Fruit fly (Drosophila melanogaster) whole organism, wandering third instar larva: ENCODE results near the gene sick.

Source experiments
- Abd-B ChIP-seq: fragments of >200 bp; optimal IDR thresholded peaks from 2 replicates; lab custom pipeline; 2017; ENCODE audit warnings: missing biosample characterization, missing genetic modification characterization
- CG9705 ChIP-seq: fragments of 200-800 bp; sonication (Bioruptor generic); optimal IDR thresholded peaks from 2 replicates; lab custom pipeline; 2018; ENCODE audit warnings: missing biosample characterization, mild to moderate bottlenecking, missing genetic modification characterization
- CrebA ChIP-seq: fragments of 200-800 bp; sonication (Bioruptor generic); optimal IDR thresholded peaks from 2 replicates; lab custom pipeline; 2016; ENCODE audit warnings: missing biosample characterization, mild to moderate bottlenecking, missing genetic modification characterization, borderline replicate concordance
- Dfd ChIP-seq: fragments of >200 bp; optimal IDR thresholded peaks from 2 replicates; lab custom pipeline; 2017; ENCODE audit warnings: missing biosample characterization, missing genetic modification characterization
- Dif ChIP-seq: fragments of 200-275, 200-300 bp; sonication (Bioruptor generic); optimal IDR thresholded peaks from 2 replicates; lab custom pipeline; 2018; ENCODE audit warnings: missing biosample characterization, missing genetic modification characterization; ENCODE audit not compliant: partially characterized antibody
- GATAd ChIP-seq: sonication (Bioruptor generic); optimal IDR thresholded peaks from 2 replicates; lab custom pipeline; 2016; ENCODE audit warnings: missing biosample characterization, missing genetic modification characterization
- HLH106 ChIP-seq: fragments of 200-800 bp; optimal IDR thresholded peaks from 3 replicates; lab custom pipeline; 2019; ENCODE audit warnings: missing biosample characterization, mild to moderate bottlenecking, missing genetic modification characterization, moderate library complexity
- Hnf4 ChIP-seq: fragments of 200-800 bp; sonication (Bioruptor generic); optimal IDR thresholded peaks from 2 replicates; lab custom pipeline; 2016; ENCODE audit warnings: missing biosample characterization, mild to moderate bottlenecking, missing genetic modification characterization
- Hr78 ChIP-seq: fragments of >200 bp; optimal IDR thresholded peaks from 2 replicates; lab custom pipeline; 2017; ENCODE audit warnings: missing biosample characterization, missing genetic modification characterization
- Hr83 ChIP-seq: fragments of 200-300 bp; sonication (Bioruptor generic); optimal IDR thresholded peaks from 2 replicates; lab custom pipeline; 2016; ENCODE audit warnings: missing biosample characterization, mild to moderate bottlenecking, missing genetic modification characterization, moderate library complexity; ENCODE audit not compliant: poor library complexity, severe bottlenecking
- Jra ChIP-seq: sonication (Bioruptor generic); optimal IDR thresholded peaks from 2 replicates; lab custom pipeline; 2016; ENCODE audit warnings: missing biosample characterization, missing genetic modification characterization
- Mio ChIP-seq: sonication (Bioruptor generic); optimal IDR thresholded peaks from 2 replicates; lab custom pipeline; 2016; ENCODE audit warnings: missing biosample characterization, missing genetic modification characterization
- Myc ChIP-seq: fragments of >200 bp; optimal IDR thresholded peaks from 2 replicates; lab custom pipeline; 2017
- N ChIP-seq: fragments of >200 bp; optimal IDR thresholded peaks from 2 replicates; lab custom pipeline; 2018; ENCODE audit warnings: missing biosample characterization, missing external identifiers, missing genetic modification characterization
- OdsH ChIP-seq: fragments of 200-800 bp; sonication (Bioruptor generic); optimal IDR thresholded peaks from 2 replicates; lab custom pipeline; 2016; ENCODE audit warnings: missing biosample characterization, mild to moderate bottlenecking, missing genetic modification characterization
- Rel ChIP-seq, 2 experiments: fragments of 200-800 bp; sonication (Bioruptor generic) in 1 of 2; optimal IDR thresholded peaks; 2 replicates in 1 of 2; 3 replicates in 1 of 2; lab custom pipeline; 2016 to 2019; ENCODE audit warnings: mild to moderate bottlenecking in 2 of 2, missing biosample characterization in 2 of 2, missing genetic modification characterization in 2 of 2, moderate library complexity in 1 of 2
- Sp1 ChIP-seq: fragments of 200-800 bp; sonication (Bioruptor generic); optimal IDR thresholded peaks from 3 replicates; lab custom pipeline; 2019; ENCODE audit warnings: missing biosample characterization, mild to moderate bottlenecking, missing genetic modification characterization, moderate library complexity
- Vsx2 ChIP-seq: fragments of 200-300, 225-300 bp; sonication (Bioruptor generic); optimal IDR thresholded peaks from 2 replicates; lab custom pipeline; 2018; ENCODE audit warnings: missing biosample characterization, missing genetic modification characterization; ENCODE audit not compliant: partially characterized antibody
- br ChIP-seq: fragments of 200-800 bp; sonication (Bioruptor generic); optimal IDR thresholded peaks from 2 replicates; lab custom pipeline; 2016; ENCODE audit warnings: missing biosample characterization, missing genetic modification characterization
- brk ChIP-seq: fragments of 200-800 bp; sonication (Bioruptor generic); optimal IDR thresholded peaks from 2 replicates; lab custom pipeline; 2016; ENCODE audit warnings: missing biosample characterization, mild to moderate bottlenecking, missing genetic modification characterization
- dl ChIP-seq, 2 experiments: fragments of 175-275, 200-275 bp in 1 of 2; fragments of 200-275 bp in 1 of 2; sonication (Bioruptor generic); optimal IDR thresholded peaks; lab custom pipeline; 2018; ENCODE audit warnings: mild to moderate bottlenecking in 2 of 2, missing biosample characterization in 2 of 2, missing genetic modification characterization in 2 of 2, moderate library complexity in 2 of 2; ENCODE audit not compliant: partially characterized antibody in 2 of 2, insufficient read depth in 1 of 2
- dmrt93B ChIP-seq: fragments of 200-800 bp; sonication (Bioruptor generic); optimal IDR thresholded peaks from 2 replicates; lab custom pipeline; 2018; ENCODE audit warnings: missing biosample characterization, mild to moderate bottlenecking, missing genetic modification characterization
- dsf ChIP-seq: sonication (Bioruptor generic); optimal IDR thresholded peaks from 2 replicates; lab custom pipeline; 2016; ENCODE audit warnings: missing biosample characterization, missing genetic modification characterization, borderline replicate concordance
- ey ChIP-seq: fragments of 200-800 bp; sonication (Bioruptor generic); optimal IDR thresholded peaks from 2 replicates; lab custom pipeline; 2016; ENCODE audit warnings: missing biosample characterization, missing genetic modification characterization
- foxo ChIP-seq, 2 experiments: fragments of 200-800 bp; sonication (Bioruptor generic); optimal IDR thresholded peaks; 2 replicates in 1 of 2; 3 replicates in 1 of 2; lab custom pipeline; 2016 to 2017; ENCODE audit warnings: missing biosample characterization in 2 of 2, missing genetic modification characterization in 2 of 2
- fru ChIP-seq: fragments of 200-800 bp; sonication (Bioruptor generic); optimal IDR thresholded peaks from 3 replicates; lab custom pipeline; 2016; ENCODE audit warnings: missing biosample characterization, mild to moderate bottlenecking, missing genetic modification characterization
- h ChIP-seq: fragments of 200-800 bp; sonication (Bioruptor generic); optimal IDR thresholded peaks from 3 replicates; lab custom pipeline; 2016; ENCODE audit warnings: missing biosample characterization, mild to moderate bottlenecking, missing genetic modification characterization
- jim ChIP-seq: fragments of 175-275, 200-325 bp; sonication (Bioruptor generic); optimal IDR thresholded peaks from 2 replicates; lab custom pipeline; 2016; ENCODE audit warnings: missing biosample characterization, mild to moderate bottlenecking, missing genetic modification characterization
- lola ChIP-seq: fragments of >200 bp; optimal IDR thresholded peaks from 2 replicates; lab custom pipeline; 2017; ENCODE audit warnings: missing biosample characterization, missing genetic modification characterization
- pan ChIP-seq: fragments of >200 bp; optimal IDR thresholded peaks from 2 replicates; lab custom pipeline; 2017
- psq ChIP-seq: fragments of 200-800 bp; sonication (Bioruptor generic); optimal IDR thresholded peaks from 3 replicates; lab custom pipeline; 2017; ENCODE audit warnings: missing biosample characterization, mild to moderate bottlenecking, missing genetic modification characterization, moderate library complexity
- rgr ChIP-seq: fragments of 200-800 bp; sonication (Bioruptor generic); optimal IDR thresholded peaks from 3 replicates; lab custom pipeline; 2016; ENCODE audit warnings: missing biosample characterization, mild to moderate bottlenecking, missing genetic modification characterization
- sage ChIP-seq: fragments of 200-800 bp; sonication (Bioruptor generic); optimal IDR thresholded peaks from 2 replicates; lab custom pipeline; 2016; ENCODE audit warnings: missing biosample characterization, mild to moderate bottlenecking, missing genetic modification characterization
- tai ChIP-seq: sonication (Bioruptor generic); optimal IDR thresholded peaks from 2 replicates; lab custom pipeline; 2016; ENCODE audit warnings: missing biosample characterization, missing genetic modification characterization
- usp ChIP-seq: fragments of >200 bp; optimal IDR thresholded peaks from 2 replicates; lab custom pipeline; 2017; ENCODE audit warnings: missing biosample characterization, missing genetic modification characterization
- woc ChIP-seq: sonication (Bioruptor generic); optimal IDR thresholded peaks from 2 replicates; lab custom pipeline; 2016; ENCODE audit warnings: missing biosample characterization, mild to moderate bottlenecking, missing genetic modification characterization

The sick gene

DNA sequence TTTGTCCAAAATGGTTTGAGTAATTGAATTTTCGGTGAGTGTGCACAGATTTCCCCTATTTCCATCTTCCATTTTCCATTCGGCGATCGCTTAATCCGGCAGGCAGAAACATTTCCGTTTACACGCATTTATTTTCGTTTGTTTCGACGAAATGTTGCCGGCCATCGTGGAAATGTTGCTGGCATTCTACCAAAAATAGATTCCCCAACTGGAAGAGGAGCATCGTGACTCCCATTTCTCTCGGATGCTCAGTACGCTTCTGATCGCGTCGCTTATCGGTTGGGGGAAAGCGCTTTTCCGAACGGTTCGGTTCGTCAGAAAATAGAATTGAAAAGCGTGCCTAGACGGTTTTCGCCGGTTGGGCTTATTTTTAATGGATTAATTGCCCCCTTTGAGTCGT, 53.6 kb downstream of the sick start:
- TF ChIP-seq usp (GFP tag; lab: Kevin White, UChicago) (no peak), foxo (GFP tag; optimal IDR thresholded peaks at IDR 0.05; lab: Kevin White, UChicago) (no peak), Hr83 (no peak), ey (GFP tag; lab: Kevin White, UChicago) (no peak), Myc (lab: Kevin White, UChicago) (no peak), Vsx2 (no peak)
- TF ChIP-seq, all 38 proteins: peak for 0

DNA sequence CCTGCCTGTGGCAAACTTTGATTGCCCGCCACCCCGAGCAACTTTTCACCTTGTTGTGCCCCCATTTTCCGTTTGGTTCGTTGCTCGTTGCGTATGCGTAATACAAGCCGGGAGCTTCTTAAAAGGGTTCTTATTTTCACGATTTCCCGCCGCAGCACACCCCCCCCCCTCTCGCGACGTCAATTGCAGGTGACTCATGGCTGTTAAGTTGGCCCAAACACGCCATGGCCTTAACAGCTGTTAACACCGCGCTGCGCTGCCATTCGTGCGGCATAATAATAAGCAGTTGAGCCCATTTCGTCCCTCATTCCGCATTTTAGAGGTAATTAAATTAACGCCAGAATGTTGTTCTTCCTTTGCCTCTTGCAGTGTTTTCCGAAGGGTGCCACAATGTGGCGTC, 54.8 kb downstream of the sick start:
- TF ChIP-seq Dfd (GFP tag; lab: Kevin White, UChicago) (no peak), tai (GFP tag; lab: Kevin White, UChicago) (no peak), Mio (GFP tag; lab: Kevin White, UChicago) (no peak), HLH106 (tag; lab: Kevin White, UChicago) (no peak), usp (GFP tag; lab: Kevin White, UChicago) (no peak), rgr (no peak), lola (GFP tag; lab: Kevin White, UChicago) (no peak), woc (no peak)
- TF ChIP-seq, all 38 proteins: peak for 0

DNA sequence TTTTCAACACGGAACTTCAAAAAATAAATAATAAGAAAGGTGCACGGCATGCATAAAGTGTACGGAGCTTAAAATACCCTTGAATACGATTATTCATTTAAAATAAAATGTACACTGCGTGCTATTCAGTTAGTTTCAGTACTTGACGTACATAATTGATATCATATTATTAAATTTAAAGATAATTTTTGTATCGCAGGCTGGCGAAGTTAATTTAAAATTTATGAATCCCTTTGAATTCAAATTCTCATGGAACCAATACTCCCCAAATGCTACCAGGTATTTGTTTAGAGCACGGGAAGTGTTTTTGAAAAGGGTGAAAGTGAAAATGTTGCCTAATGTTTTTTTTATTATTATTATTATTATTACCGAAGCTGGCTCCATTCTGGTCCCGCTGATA, 59.1 kb downstream of the sick start:
- TF ChIP-seq Rel (GFP tag; optimal IDR thresholded peaks at IDR 0.05; lab: Kevin White, UChicago) (no peak), Rel (tag; optimal IDR thresholded peaks at IDR 0.05; lab: Kevin White, UChicago) (no peak), CrebA (GFP tag; lab: Kevin White, UChicago) (no peak), rgr (no peak), OdsH (no peak), brk (GFP tag; lab: Kevin White, UChicago) (no peak), GATAd (GFP tag; lab: Kevin White, UChicago) (no peak), dsf (GFP tag; lab: Kevin White, UChicago) (no peak), Dfd (GFP tag; lab: Kevin White, UChicago) (no peak), HLH106 (tag; lab: Kevin White, UChicago) (no peak)

DNA sequence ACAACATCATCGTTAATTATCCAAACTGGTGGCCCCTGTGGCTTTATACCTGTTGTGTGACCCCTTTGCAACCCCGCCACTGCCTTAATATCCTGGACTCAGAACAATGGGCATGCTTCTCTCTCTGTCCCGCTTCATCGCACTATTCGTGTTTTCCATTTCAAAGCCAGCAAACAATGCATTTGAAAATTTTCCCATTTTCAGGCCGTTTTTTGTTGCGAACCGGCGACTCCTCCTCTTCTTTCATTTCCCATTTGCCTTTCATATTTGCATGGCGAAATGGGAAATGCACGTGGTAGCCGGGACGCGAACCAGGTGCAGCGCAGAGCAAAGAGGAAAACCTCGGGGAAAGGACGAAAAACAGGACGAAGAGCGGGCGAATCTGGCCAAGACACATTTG, 63.6 kb downstream of the sick start:
- TF ChIP-seq rgr: no peak
- no peak for TF ChIP-seq CrebA (GFP tag; lab: Kevin White, UChicago)
- TF ChIP-seq Dif: no peak
- TF ChIP-seq tai (GFP tag; lab: Kevin White, UChicago): no peak
- TF ChIP-seq woc: no peak
- TF ChIP-seq foxo (GFP tag; optimal IDR thresholded peaks at IDR 0.05; lab: Kevin White, UChicago): no peak
- no peak for TF ChIP-seq psq (GFP tag; lab: Kevin White, UChicago)
- TF ChIP-seq pan (lab: Kevin White, UChicago): no peak

- TF ChIP-seq psq (GFP tag; lab: Kevin White, UChicago) (peak; percentile 78), N (GFP tag; lab: Kevin White, UChicago) (no peak), GATAd (GFP tag; lab: Kevin White, UChicago) (peak; percentile 1), CG9705 (GFP tag; lab: Kevin White, UChicago) (no peak), Hr78 (no peak), dsf (GFP tag; lab: Kevin White, UChicago) (peak; percentile 54), jim (GFP tag; lab: Kevin White, UChicago) (no peak), br (GFP tag; lab: Kevin White, UChicago) (peak; percentile 89), Hr83 (no peak), Dif (peak; percentile 41), h (peak; percentile 72), dmrt93B (peak; percentile 67), sage (GFP tag; lab: Kevin White, UChicago) (peak; percentile 66), Vsx2 (peak; percentile 45), Myc (lab: Kevin White, UChicago) (peak; percentile 92), foxo (GFP tag; optimal IDR thresholded peaks at IDR 0.05; lab: Kevin White, UChicago) (peak; percentile 31 to 91), brk (GFP tag; lab: Kevin White, UChicago) (peak; percentile 82), Jra (GFP tag; lab: Kevin White, UChicago) (peak; percentile 83), Sp1 (GFP tag; lab: Kevin White, UChicago) (peak; percentile 64), Rel (GFP tag; optimal IDR thresholded peaks at IDR 0.05; lab: Kevin White, UChicago) (peak; percentile 54), Rel (tag; optimal IDR thresholded peaks at IDR 0.05; lab: Kevin White, UChicago) (no peak), Mio (GFP tag; lab: Kevin White, UChicago) (peak; percentile 15), HLH106 (tag; lab: Kevin White, UChicago) (peak; percentile 75), woc (peak; percentile 71), dl (GFP tag; optimal IDR thresholded peaks at IDR 0.05; lab: Kevin White, UChicago; ENCODE audit: insufficient read depth in 1 of 2, partially characterized antibody in 2 of 2) (no peak), Abd-B (GFP tag; lab: Kevin White, UChicago) (no peak), fru (GFP tag; lab: Kevin White, UChicago) (peak; percentile 93), Dfd (GFP tag; lab: Kevin White, UChicago) (no peak), ey (GFP tag; lab: Kevin White, UChicago) (peak; percentile 90), OdsH (peak; percentile 93), lola (GFP tag; lab: Kevin White, UChicago) (no peak), CrebA (GFP tag; lab: Kevin White, UChicago) (peak; percentile 54), pan (lab: Kevin White, UChicago) (no peak), tai (GFP tag; lab: Kevin White, UChicago) (peak; percentile 84), Hnf4 (GFP tag; lab: Kevin White, UChicago) (peak; percentile 86), rgr (peak; percentile 91), usp (GFP tag; lab: Kevin White, UChicago) (no peak)
Observed at dm6 chr2L:19865539-19866068, 69.4 kb downstream of the sick start.
